Fruit fly (Drosophila melanogaster): ENCODE results near the gene vri.

DNA sequence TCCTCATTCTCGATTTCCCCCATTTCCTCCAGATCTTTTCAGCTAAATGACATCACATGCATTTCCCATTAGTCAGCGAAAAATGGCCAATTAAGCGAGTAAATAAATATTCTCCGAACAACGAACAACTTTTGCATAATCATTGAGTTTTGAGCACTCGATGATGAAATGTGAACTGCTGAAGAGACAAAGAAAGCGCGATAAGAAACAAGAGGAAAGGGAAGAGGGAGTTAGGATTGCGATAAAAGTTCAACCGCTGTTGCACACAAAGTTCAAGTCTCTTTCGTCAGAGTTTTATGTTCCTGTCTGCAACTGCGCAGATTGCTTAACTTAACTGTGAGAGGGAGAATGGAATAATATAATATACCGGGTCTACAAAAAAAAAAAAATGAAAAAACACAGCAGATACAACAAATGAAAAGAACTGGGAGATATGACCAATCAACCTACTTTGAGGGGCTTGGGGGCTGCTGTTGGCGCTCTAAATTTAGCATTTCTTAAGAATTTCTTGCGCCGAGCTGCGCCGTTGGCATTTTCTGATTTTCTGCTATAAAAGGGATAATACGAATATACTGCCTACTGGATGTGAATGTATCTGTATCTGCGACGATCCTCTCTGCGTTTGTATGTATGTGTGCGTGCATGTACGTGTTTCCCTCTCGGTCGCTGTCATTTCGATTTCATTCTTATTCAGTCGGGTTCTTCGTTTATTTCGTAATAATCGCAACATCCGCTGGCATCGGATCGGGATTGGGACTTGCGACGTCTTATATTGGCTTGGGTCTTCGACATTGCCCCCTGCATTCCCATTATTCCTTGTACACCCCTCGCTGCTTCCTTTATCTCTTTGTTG lies 5.9 kb downstream of the vri start:
- TF ChIP-seq Hmx (GFP tag; optimal IDR thresholded peaks at IDR 0.05) (no peak), mam (GFP tag; optimal IDR thresholded peaks at IDR 0.05) (no peak), sd (tag; optimal IDR thresholded peaks at IDR 0.05) (no peak), gfzf (GFP tag; optimal IDR thresholded peaks at IDR 0.05) (no peak), bbx (GFP tag; IDR thresholded peaks at IDR 0.05; ENCODE audit: partially characterized antibody) (no peak), fd102C (GFP tag; optimal IDR thresholded peaks at IDR 0.05) (no peak), CG31388 (GFP tag; optimal IDR thresholded peaks at IDR 0.05) (no peak), tgo (GFP tag; IDR thresholded peaks at IDR 0.05) (no peak), Hand (GFP tag; optimal IDR thresholded peaks at IDR 0.05) (no peak), CG2202 (tag; optimal IDR thresholded peaks at IDR 0.05) (no peak), repo (GFP tag; optimal IDR thresholded peaks at IDR 0.05) (no peak), Nf-YA (GFP tag; IDR thresholded peaks at IDR 0.05) (no peak), seq (GFP tag; IDR thresholded peaks at IDR 0.05) (no peak)

All from whole organism, embryonic.